Fruit fly (Drosophila melanogaster) whole organism, pupa: Measurements from ENCODE around the gene CG32320.

Source experiments
- CG10348 ChIP-seq: fragments of 200-800 bp; sonication (Bioruptor generic); IDR thresholded peaks from 2 replicates; pipeline ENCODE4 v1.3.6; 2022; ENCODE audit warnings: missing biosample characterization, missing genetic modification characterization
- CG13204 ChIP-seq: fragments of 200-800 bp; sonication (Bioruptor generic); optimal IDR thresholded peaks from 2 replicates; lab custom pipeline; 2018; ENCODE audit warnings: missing biosample characterization, mild to moderate bottlenecking, missing genetic modification characterization, moderate library complexity
- CG8301 ChIP-seq: fragments of 200-800 bp; sonication (Bioruptor generic); optimal IDR thresholded peaks from 2 replicates; lab custom pipeline; 2018; ENCODE audit warnings: missing biosample characterization, mild to moderate bottlenecking, missing genetic modification characterization
- CG9948 ChIP-seq: fragments of 200-800 bp; sonication (Bioruptor generic); optimal IDR thresholded peaks from 2 replicates; lab custom pipeline; 2018; ENCODE audit warnings: missing biosample characterization, mild to moderate bottlenecking, missing genetic modification characterization, moderate library complexity
- EcR ChIP-seq: fragments of 200-800 bp; sonication (Bioruptor generic); optimal IDR thresholded peaks from 3 replicates; lab custom pipeline; 2019; ENCODE audit warnings: missing biosample characterization, missing genetic modification characterization, mild to moderate bottlenecking, moderate library complexity, missing genetic modification reagents
- Ets98B ChIP-seq: fragments of 200-800 bp; sonication (Bioruptor generic); IDR thresholded peaks from 2 replicates; pipeline ENCODE4 v1.3.6; 2022; ENCODE audit warnings: missing biosample characterization, missing genetic modification characterization
- Snoo ChIP-seq: fragments of 200-800 bp; sonication (Bioruptor generic); optimal IDR thresholded peaks from 3 replicates; lab custom pipeline; 2017; ENCODE audit warnings: missing biosample characterization, mild to moderate bottlenecking, missing genetic modification characterization, inconsistent platforms
- fd96Ca ChIP-seq: fragments of 200-800 bp; sonication (Bioruptor generic); IDR thresholded peaks from 3 replicates; pipeline ENCODE4 v1.3.6; 2022; ENCODE audit warnings: missing biosample characterization, missing genetic modification characterization
- gl ChIP-seq: fragments of 200-800 bp; sonication (Bioruptor generic); optimal IDR thresholded peaks from 2 replicates; lab custom pipeline; 2018; ENCODE audit warnings: missing biosample characterization, mild to moderate bottlenecking, missing genetic modification characterization

DNA sequence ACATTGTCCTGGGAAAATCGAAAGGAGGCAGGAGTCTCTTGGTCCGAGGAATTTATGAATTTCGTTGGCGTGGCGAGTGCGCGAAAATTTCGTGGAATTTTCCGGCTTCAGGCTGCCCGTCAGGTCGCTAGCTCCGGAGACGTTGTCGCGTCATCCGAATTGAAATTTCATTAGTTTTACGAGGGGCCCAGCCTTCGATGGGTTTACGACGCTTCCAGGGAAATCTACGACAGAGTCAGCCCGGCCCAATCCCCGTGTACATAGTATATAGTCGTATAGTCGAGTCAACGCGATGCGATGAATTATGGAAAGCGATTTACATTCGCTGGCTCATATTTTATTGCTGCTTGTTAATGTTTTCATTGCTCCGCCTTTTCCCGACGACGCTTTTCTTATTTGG is 6.2 kb downstream of the CG32320 start:
- TF ChIP-seq gl (tag; lab: Kevin White, UChicago): no peak
- no peak for TF ChIP-seq CG13204 (GFP tag; lab: Kevin White, UChicago)
- TF ChIP-seq CG8301 (tag; lab: Kevin White, UChicago): no peak
- TF ChIP-seq fd96Ca (GFP tag; lab: Robert Waterston, UW): no peak
- no peak for TF ChIP-seq Ets98B (GFP tag; lab: Robert Waterston, UW)
- no peak for TF ChIP-seq Snoo
- no peak for TF ChIP-seq CG9948 (tag; lab: Kevin White, UChicago)
- TF ChIP-seq EcR (GFP tag; lab: Kevin White, UChicago): no peak
- TF ChIP-seq CG10348 (GFP tag; lab: Robert Waterston, UW): no peak
